Fruit fly (Drosophila melanogaster) whole organism, embryonic: Measurements from ENCODE around the gene CG7164.

Experiments
- Bdp1 ChIP-seq: fragments of 200-800 bp; sonication (Bioruptor generic); optimal IDR thresholded peaks from 3 replicates; lab custom pipeline; 2016; ENCODE audit warnings: missing biosample characterization, missing genetic modification characterization
- CG10462 ChIP-seq: fragments of 200-800 bp; sonication (Bioruptor generic); optimal IDR thresholded peaks from 2 replicates; lab custom pipeline; 2016; ENCODE audit warnings: missing biosample characterization, missing genetic modification characterization
- CG10979 ChIP-seq: fragments of 200-800 bp; sonication (Bioruptor generic); optimal IDR thresholded peaks from 2 replicates; lab custom pipeline; 2018; ENCODE audit warnings: missing biosample characterization, mild to moderate bottlenecking, missing genetic modification characterization, moderate library complexity
- CG11085 ChIP-seq: fragments of 200-800 bp; sonication (Bioruptor generic); IDR thresholded peaks from 2 replicates; pipeline ENCODE4 v1.3.6; 2022; ENCODE audit warnings: missing biosample characterization, missing genetic modification characterization
- CG11093 ChIP-seq: fragments of 200-800 bp; sonication (Bioruptor generic); IDR thresholded peaks from 3 replicates; pipeline ENCODE4 v1.3.6; 2022; ENCODE audit warnings: missing biosample characterization, missing genetic modification characterization
- CG12071 ChIP-seq: fragments of 200-800 bp; sonication (Bioruptor generic); optimal IDR thresholded peaks from 3 replicates; lab custom pipeline; 2018; ENCODE audit warnings: missing biosample characterization, mild to moderate bottlenecking, missing genetic modification characterization
- CG13424 ChIP-seq: fragments of 200-800 bp; sonication (Bioruptor generic); optimal IDR thresholded peaks from 2 replicates; lab custom pipeline; 2019; ENCODE audit warnings: missing biosample characterization, mild to moderate bottlenecking, missing genetic modification characterization, moderate library complexity
- CG14667 ChIP-seq: fragments of 200-800 bp; sonication (Bioruptor generic); IDR thresholded peaks from 2 replicates; pipeline ENCODE4 v1.3.6; 2022; ENCODE audit warnings: missing biosample characterization, missing genetic modification characterization
- CG14860 ChIP-seq: fragments of 200-800 bp; sonication (Bioruptor generic); IDR thresholded peaks from 3 replicates; pipeline ENCODE4 v1.3.6; 2022; ENCODE audit warnings: missing biosample characterization, missing genetic modification characterization; ENCODE audit not compliant: partially characterized antibody
- CG15479 ChIP-seq: fragments of 200-800 bp; sonication (Bioruptor generic); optimal IDR thresholded peaks from 3 replicates; lab custom pipeline; 2019; ENCODE audit warnings: missing biosample characterization, mild to moderate bottlenecking, missing genetic modification characterization, moderate library complexity
- CG17328 ChIP-seq: fragments of 200-800 bp; sonication (Bioruptor generic); IDR thresholded peaks from 2 replicates; pipeline ENCODE4 v1.3.6; 2022; ENCODE audit warnings: missing biosample characterization, missing genetic modification characterization
- CG17568 ChIP-seq: fragments of 200-800 bp; sonication (Bioruptor generic); optimal IDR thresholded peaks from 2 replicates; lab custom pipeline; 2018; ENCODE audit warnings: missing biosample characterization, mild to moderate bottlenecking, missing genetic modification characterization, moderate library complexity
- CG2199 ChIP-seq: fragments of 200-800 bp; sonication (Bioruptor generic); IDR thresholded peaks from 3 replicates; pipeline ENCODE4 v1.3.6; 2022; ENCODE audit warnings: missing biosample characterization, missing genetic modification characterization
- CG3065 ChIP-seq: fragments of 200-800 bp; sonication (Bioruptor generic); optimal IDR thresholded peaks from 2 replicates; lab custom pipeline; 2016; ENCODE audit warnings: missing biosample characterization, missing genetic modification characterization
- CG34376 ChIP-seq: fragments of 200-800 bp; sonication (Bioruptor generic); optimal IDR thresholded peaks from 2 replicates; lab custom pipeline; 2018; ENCODE audit warnings: missing biosample characterization, mild to moderate bottlenecking, missing genetic modification characterization
- CG8944 ChIP-seq: fragments of 200-800 bp; sonication (Bioruptor generic); optimal IDR thresholded peaks from 3 replicates; lab custom pipeline; 2016; ENCODE audit warnings: missing biosample characterization, missing genetic modification characterization
- CG9437 ChIP-seq: fragments of 200-800 bp; sonication (Bioruptor generic); optimal IDR thresholded peaks from 2 replicates; lab custom pipeline; 2018; ENCODE audit warnings: missing biosample characterization, mild to moderate bottlenecking, missing genetic modification characterization
- CG9609 ChIP-seq: fragments of 200-800 bp; sonication (Bioruptor generic); optimal IDR thresholded peaks from 3 replicates; lab custom pipeline; 2016; ENCODE audit warnings: missing biosample characterization, missing genetic modification characterization
- Dip3 ChIP-seq: fragments of 200-800 bp; sonication (Bioruptor generic); optimal IDR thresholded peaks from 3 replicates; lab custom pipeline; 2016; ENCODE audit warnings: missing biosample characterization, missing genetic modification characterization
- Fer1 ChIP-seq: fragments of 200-800 bp; sonication (Bioruptor generic); optimal IDR thresholded peaks from 2 replicates; lab custom pipeline; 2017; ENCODE audit warnings: missing biosample characterization, mild to moderate bottlenecking, missing genetic modification characterization
- Fer2 ChIP-seq: fragments of 200-800 bp; sonication (Bioruptor generic); optimal IDR thresholded peaks from 2 replicates; lab custom pipeline; 2018; ENCODE audit warnings: missing biosample characterization, mild to moderate bottlenecking, missing genetic modification characterization, moderate library complexity
- GATAe ChIP-seq: fragments of 200-800 bp; sonication (Bioruptor generic); conservative IDR thresholded peaks from 2 replicates; pipeline ENCODE4 v1.3.6; 2022; ENCODE audit warnings: missing biosample characterization, missing genetic modification characterization
- Gug ChIP-seq: fragments of 200-800 bp; sonication (Bioruptor generic); IDR thresholded peaks from 4 replicates; pipeline ENCODE4 v1.3.6; 2022; ENCODE audit warnings: missing biosample characterization, missing genetic modification characterization
- Hr3 ChIP-seq: fragments of 200-800 bp; sonication (Bioruptor generic); optimal IDR thresholded peaks from 3 replicates; lab custom pipeline; 2016; ENCODE audit warnings: missing biosample characterization, missing genetic modification characterization
- NC2β ChIP-seq: fragments of 200-800 bp; sonication (Bioruptor generic); optimal IDR thresholded peaks from 2 replicates; lab custom pipeline; 2016; ENCODE audit warnings: missing biosample characterization, missing genetic modification characterization
- Nf-YB ChIP-seq: fragments of 200-800 bp; sonication (Bioruptor generic); optimal IDR thresholded peaks from 3 replicates; lab custom pipeline; 2019; ENCODE audit warnings: missing biosample characterization, mild to moderate bottlenecking, missing genetic modification characterization, moderate library complexity
- NfI ChIP-seq: fragments of 200-800 bp; sonication (Bioruptor generic); optimal IDR thresholded peaks from 3 replicates; lab custom pipeline; 2018; ENCODE audit warnings: missing biosample characterization, mild to moderate bottlenecking, missing genetic modification characterization, moderate library complexity
- Oaz ChIP-seq: fragments of 200-800 bp; sonication (Bioruptor generic); IDR thresholded peaks from 2 replicates; pipeline ENCODE4 v1.3.6; 2022; ENCODE audit warnings: missing biosample characterization, missing genetic modification characterization
- az2 ChIP-seq: fragments of 200-800 bp; sonication (Bioruptor generic); optimal IDR thresholded peaks from 3 replicates; lab custom pipeline; 2016; ENCODE audit warnings: missing biosample characterization, missing genetic modification characterization
- bsh ChIP-seq, 2 experiments: fragments of 200-800 bp; sonication (Bioruptor generic); optimal IDR thresholded peaks; 2 replicates each; lab custom pipeline; 2017 to 2018; ENCODE audit warnings: mild to moderate bottlenecking in 2 of 2, missing biosample characterization in 2 of 2, missing genetic modification characterization in 2 of 2, moderate library complexity in 1 of 2
- cas ChIP-seq: fragments of 200-800 bp; sonication (Bioruptor generic); IDR thresholded peaks from 2 replicates; pipeline ENCODE4 v1.3.6; 2022; ENCODE audit warnings: missing biosample characterization, missing genetic modification characterization
- chinmo ChIP-seq: fragments of 200-800 bp; sonication (Bioruptor generic); IDR thresholded peaks from 4 replicates; pipeline ENCODE4 v1.3.6; 2022; ENCODE audit warnings: missing biosample characterization, missing genetic modification characterization; ENCODE audit not compliant: partially characterized antibody
- ci ChIP-seq: fragments of 200-800 bp; sonication (Bioruptor generic); IDR thresholded peaks from 3 replicates; pipeline ENCODE4 v1.3.6; 2022; ENCODE audit warnings: missing biosample characterization, missing genetic modification characterization
- cwo ChIP-seq: fragments of 200-800 bp; sonication (Bioruptor generic); optimal IDR thresholded peaks from 3 replicates; lab custom pipeline; 2017; ENCODE audit warnings: missing biosample characterization, missing genetic modification characterization, mild to moderate bottlenecking, moderate library complexity, missing genetic modification reagents
- dimm ChIP-seq: fragments of 200-800 bp; sonication (Bioruptor generic); IDR thresholded peaks from 2 replicates; pipeline ENCODE4 v1.3.6; 2022; ENCODE audit warnings: missing biosample characterization, missing genetic modification characterization
- dmrt11E ChIP-seq: fragments of 200-800 bp; sonication (Bioruptor generic); optimal IDR thresholded peaks from 3 replicates; lab custom pipeline; 2018; ENCODE audit warnings: missing biosample characterization, mild to moderate bottlenecking, missing genetic modification characterization, moderate library complexity
- gsb ChIP-seq: fragments of 200-800 bp; sonication (Bioruptor generic); IDR thresholded peaks from 2 replicates; pipeline ENCODE4 v1.3.6; 2022; ENCODE audit warnings: missing biosample characterization, missing genetic modification characterization
- her ChIP-seq: fragments of 200-800 bp; sonication (Bioruptor generic); optimal IDR thresholded peaks from 2 replicates; lab custom pipeline; 2016; ENCODE audit warnings: missing biosample characterization, missing genetic modification characterization
- lmd ChIP-seq: fragments of 200-800 bp; sonication (Bioruptor generic); IDR thresholded peaks from 2 replicates; pipeline ENCODE4 v1.3.6; 2022; ENCODE audit warnings: missing biosample characterization, missing genetic modification characterization
- maf-S ChIP-seq: fragments of 200-800 bp; sonication (Bioruptor generic); optimal IDR thresholded peaks from 2 replicates; lab custom pipeline; 2016; ENCODE audit warnings: missing biosample characterization, missing genetic modification characterization
- org-1 ChIP-seq: fragments of 200-800 bp; sonication (Bioruptor generic); optimal IDR thresholded peaks from 2 replicates; lab custom pipeline; 2017; ENCODE audit warnings: missing biosample characterization, missing genetic modification characterization
- pros ChIP-seq: fragments of 200-800 bp; sonication (Bioruptor generic); optimal IDR thresholded peaks from 3 replicates; lab custom pipeline; 2019; ENCODE audit warnings: missing biosample characterization, mild to moderate bottlenecking, missing genetic modification characterization, moderate library complexity
- rib ChIP-seq: fragments of 200-800 bp; sonication (Bioruptor generic); IDR thresholded peaks from 2 replicates; pipeline ENCODE4 v1.3.6; 2022; ENCODE audit warnings: missing biosample characterization, missing genetic modification characterization
- ro ChIP-seq: fragments of 200-800 bp; sonication (Bioruptor generic); IDR thresholded peaks from 2 replicates; pipeline ENCODE4 v1.3.6; 2022; ENCODE audit warnings: missing biosample characterization, missing genetic modification characterization
- row ChIP-seq: fragments of 200-800 bp; sonication (Bioruptor generic); IDR thresholded peaks from 3 replicates; pipeline ENCODE4 v1.3.6; 2022; ENCODE audit warnings: missing biosample characterization, missing genetic modification characterization
- sd ChIP-seq: fragments of 200-800 bp; sonication (Bioruptor generic); optimal IDR thresholded peaks from 3 replicates; lab custom pipeline; 2018; ENCODE audit warnings: missing biosample characterization, mild to moderate bottlenecking, missing genetic modification characterization, moderate library complexity
- sens-2 ChIP-seq: fragments of 200-800 bp; sonication (Bioruptor generic); IDR thresholded peaks from 2 replicates; pipeline ENCODE4 v1.3.6; 2022; ENCODE audit warnings: missing biosample characterization, missing genetic modification characterization
- ssp ChIP-seq: fragments of 200-800 bp; sonication (Bioruptor generic); IDR thresholded peaks from 2 replicates; pipeline ENCODE4 v1.3.6; 2022; ENCODE audit warnings: missing biosample characterization, missing genetic modification characterization
- unc-4 ChIP-seq: fragments of 200-800 bp; sonication (Bioruptor generic); IDR thresholded peaks from 2 replicates; pipeline ENCODE4 v1.3.6; 2022; ENCODE audit warnings: missing biosample characterization, missing genetic modification characterization; ENCODE audit not compliant: partially characterized antibody
- usp ChIP-seq: fragments of >200 bp; optimal IDR thresholded peaks from 2 replicates; lab custom pipeline; 2017; ENCODE audit warnings: missing biosample characterization, missing genetic modification characterization

The CG7164 gene

dm6 chr2L:7790448-7791355, 9.4 kb downstream of the CG7164 start, which contains the start of gene CG7149 (continued):
- TF ChIP-seq lmd (no peak), CG8944 (GFP tag; lab: Kevin White, UChicago) (no peak), maf-S (GFP tag; lab: Kevin White, UChicago) (no peak), CG14667 (GFP tag; lab: Robert Waterston, UW) (no peak), gsb (GFP tag; lab: Robert Waterston, UW) (no peak), Bdp1 (GFP tag; lab: Kevin White, UChicago) (no peak), NfI (GFP tag; lab: Kevin White, UChicago) (no peak), CG10979 (tag; lab: Kevin White, UChicago) (no peak), Gug (GFP tag; lab: Robert Waterston, UW) (no peak), CG17568 (no peak), unc-4 (GFP tag; lab: Robert Waterston, UW) (no peak), CG13424 (peak; percentile 20), CG14860 (GFP tag; lab: Robert Waterston, UW) (no peak), chinmo (GFP tag; lab: Robert Waterston, UW) (peak; percentile 92; the same call in 3 of the 4 replicates), CG2199 (GFP tag; lab: Robert Waterston, UW) (no peak), CG9437 (no peak), row (GFP tag; lab: Robert Waterston, UW) (peak; percentile 84), CG11093 (GFP tag; lab: Robert Waterston, UW) (no peak), CG34376 (GFP tag; lab: Kevin White, UChicago) (peak; percentile 95), Fer2 (tag; lab: Kevin White, UChicago) (no peak), cas (GFP tag; lab: Robert Waterston, UW) (no peak), cwo (peak; percentile 57), CG10462 (GFP tag; lab: Kevin White, UChicago) (no peak), CG17328 (GFP tag; lab: Robert Waterston, UW) (no peak), NC2β (no peak), ro (no peak), CG11085 (GFP tag; lab: Robert Waterston, UW) (no peak), CG12071 (GFP tag; lab: Kevin White, UChicago) (no peak), ssp (GFP tag; lab: Robert Waterston, UW) (no peak), GATAe (GFP tag; lab: Robert Waterston, UW) (peak; percentile 66), Oaz (GFP tag; lab: Robert Waterston, UW) (no peak), her (GFP tag; lab: Kevin White, UChicago) (no peak), Fer1 (GFP tag; lab: Kevin White, UChicago) (peak; percentile 23), rib (GFP tag; lab: Robert Waterston, UW) (0 out of 2 replicates have a peak, but pooled peaks have one; percentile 11), CG15479 (GFP tag; lab: Kevin White, UChicago) (no peak), sd (tag; lab: Kevin White, UChicago) (peak; percentile 25), bsh (GFP tag; optimal IDR thresholded peaks at IDR 0.05; lab: Kevin White, UChicago) (no peak), ci (GFP tag; lab: Robert Waterston, UW) (peak; percentile 66; the same call in 2 of the 3 replicates), Nf-YB (GFP tag; lab: Kevin White, UChicago) (no peak), az2 (GFP tag; lab: Kevin White, UChicago) (no peak), CG9609 (no peak), sens-2 (GFP tag; lab: Robert Waterston, UW) (no peak), org-1 (GFP tag; lab: Kevin White, UChicago) (no peak), dmrt11E (no peak), usp (no peak), Hr3 (GFP tag; lab: Kevin White, UChicago) (no peak), pros (no peak), dimm (GFP tag; lab: Robert Waterston, UW) (no peak), CG3065 (GFP tag; lab: Kevin White, UChicago) (no peak), Dip3 (GFP tag; lab: Kevin White, UChicago) (no peak)
